Fruit fly (Drosophila melanogaster) whole organism, embryonic: Measurements from ENCODE around the gene CG6055.
A peak's percentile ranks its signal among the peaks of the same experiment; 100 is the strongest.

Experiments
- Bteb2 ChIP-seq: fragments of 200-800 bp; sonication (Bioruptor generic); optimal IDR thresholded peaks from 2 replicates; lab custom pipeline; 2016; ENCODE audit warnings: missing biosample characterization, missing genetic modification characterization
- CG11398 ChIP-seq: fragments of 200-800 bp; sonication (Bioruptor generic); optimal IDR thresholded peaks from 2 replicates; lab custom pipeline; 2016; ENCODE audit warnings: missing biosample characterization, missing genetic modification characterization
- CG11560 ChIP-seq: fragments of 200-800 bp; sonication (Bioruptor generic); IDR thresholded peaks from 3 replicates; pipeline ENCODE4 v1.3.6; 2022; ENCODE audit warnings: missing biosample characterization, missing genetic modification characterization
- CG12659 ChIP-seq: fragments of 200-800 bp; sonication (Bioruptor generic); optimal IDR thresholded peaks from 3 replicates; lab custom pipeline; 2017; ENCODE audit warnings: mild to moderate bottlenecking, missing biosample characterization, missing genetic modification reagents, missing genetic modification characterization
- CG13296 ChIP-seq: fragments of 200-800 bp; sonication (Bioruptor generic); optimal IDR thresholded peaks from 3 replicates; lab custom pipeline; 2018; ENCODE audit warnings: missing biosample characterization, mild to moderate bottlenecking, missing genetic modification characterization
- CG14441 ChIP-seq: fragments of 200-800 bp; sonication (Bioruptor generic); IDR thresholded peaks from 2 replicates; pipeline ENCODE4 v1.3.6; 2022; ENCODE audit warnings: missing biosample characterization, missing genetic modification characterization
- CG1529 ChIP-seq: fragments of 200-800 bp; sonication (Bioruptor generic); optimal IDR thresholded peaks from 3 replicates; lab custom pipeline; 2018; ENCODE audit warnings: missing biosample characterization, missing genetic modification characterization
- CG17385 ChIP-seq: fragments of 200-800 bp; sonication (Bioruptor generic); optimal IDR thresholded peaks from 3 replicates; lab custom pipeline; 2018; ENCODE audit warnings: missing biosample characterization, mild to moderate bottlenecking, missing genetic modification characterization
- CG2199 ChIP-seq: fragments of 200-800 bp; sonication (Bioruptor generic); IDR thresholded peaks from 3 replicates; pipeline ENCODE4 v1.3.6; 2022; ENCODE audit warnings: missing biosample characterization, missing genetic modification characterization
- CG31388 ChIP-seq: fragments of 200-800 bp; sonication (Bioruptor generic); optimal IDR thresholded peaks from 2 replicates; lab custom pipeline; 2016; ENCODE audit warnings: missing biosample characterization, missing genetic modification characterization
- CG32772 ChIP-seq: fragments of 200-800 bp; sonication (Bioruptor generic); IDR thresholded peaks from 2 replicates; pipeline ENCODE4 v1.3.6; 2022; ENCODE audit warnings: missing biosample characterization, missing genetic modification characterization
- CG33557 ChIP-seq: fragments of 200-800 bp; sonication (Bioruptor generic); optimal IDR thresholded peaks from 2 replicates; lab custom pipeline; 2019; ENCODE audit warnings: missing biosample characterization, mild to moderate bottlenecking, missing genetic modification characterization, moderate library complexity
- CG3407 ChIP-seq: fragments of 200-800 bp; sonication (Bioruptor generic); optimal IDR thresholded peaks from 2 replicates; lab custom pipeline; 2018; ENCODE audit warnings: missing biosample characterization, mild to moderate bottlenecking, missing genetic modification characterization
- CG34422 ChIP-seq: fragments of 200-800 bp; sonication (Bioruptor generic); IDR thresholded peaks from 3 replicates; pipeline ENCODE4 v1.3.6; 2022; ENCODE audit warnings: missing biosample characterization, missing genetic modification characterization
- CG6791 ChIP-seq: fragments of 200-800 bp; sonication (Bioruptor generic); IDR thresholded peaks from 3 replicates; pipeline ENCODE4 v1.3.6; 2022; ENCODE audit warnings: missing biosample characterization, missing genetic modification characterization; ENCODE audit not compliant: partially characterized antibody
- CG7786 ChIP-seq: fragments of 200-800 bp; sonication (Bioruptor generic); optimal IDR thresholded peaks from 2 replicates; lab custom pipeline; 2016; ENCODE audit warnings: missing biosample characterization, missing genetic modification characterization
- CG8089 ChIP-seq: fragments of 200-800 bp; sonication (Bioruptor generic); optimal IDR thresholded peaks from 3 replicates; lab custom pipeline; 2016; ENCODE audit warnings: missing biosample characterization, missing genetic modification characterization
- CG9817 ChIP-seq: fragments of 200-800 bp; sonication (Bioruptor generic); optimal IDR thresholded peaks from 2 replicates; lab custom pipeline; 2018; ENCODE audit warnings: missing biosample characterization, mild to moderate bottlenecking, missing genetic modification characterization, moderate library complexity
- D19B ChIP-seq: fragments of 200-800 bp; sonication (Bioruptor generic); optimal IDR thresholded peaks from 2 replicates; lab custom pipeline; 2017; ENCODE audit warnings: missing biosample characterization, mild to moderate bottlenecking, missing genetic modification characterization
- Dp ChIP-seq: fragments of 200-800 bp; sonication (Bioruptor generic); optimal IDR thresholded peaks from 2 replicates; lab custom pipeline; 2018; ENCODE audit warnings: missing biosample characterization, mild to moderate bottlenecking, missing genetic modification characterization, moderate library complexity
- HLHmδ ChIP-seq: fragments of 200-800 bp; sonication (Bioruptor generic); optimal IDR thresholded peaks from 2 replicates; lab custom pipeline; 2018; ENCODE audit warnings: missing biosample characterization, mild to moderate bottlenecking, missing genetic modification characterization, moderate library complexity
- Hey ChIP-seq: fragments of 200-800 bp; sonication (Bioruptor generic); optimal IDR thresholded peaks from 3 replicates; lab custom pipeline; 2018; ENCODE audit warnings: missing biosample characterization, mild to moderate bottlenecking, missing genetic modification characterization
- Jarid2 ChIP-seq: fragments of 200-800 bp; sonication (Bioruptor generic); optimal IDR thresholded peaks from 3 replicates; lab custom pipeline; 2017; ENCODE audit warnings: mild to moderate bottlenecking, missing biosample characterization, missing genetic modification reagents, missing genetic modification characterization
- NFAT ChIP-seq: fragments of 200-800 bp; sonication (Bioruptor generic); IDR thresholded peaks from 2 replicates; pipeline ENCODE4 v1.3.6; 2022; ENCODE audit warnings: missing biosample characterization, missing genetic modification characterization
- Oaz ChIP-seq: fragments of 200-800 bp; sonication (Bioruptor generic); IDR thresholded peaks from 2 replicates; pipeline ENCODE4 v1.3.6; 2022; ENCODE audit warnings: missing biosample characterization, missing genetic modification characterization
- Trl ChIP-seq, 3 experiments: fragments of >200 bp in 2 of 3; fragments of 200-800 bp in 1 of 3; sonication (Bioruptor generic) in 1 of 3; optimal IDR thresholded peaks; 2 replicates in 1 of 3; 3 replicates in 2 of 3; lab custom pipeline; 2016 to 2017; ENCODE audit warnings: missing biosample characterization in 1 of 3, missing genetic modification characterization in 1 of 3
- Xbp1 ChIP-seq: fragments of 200-800 bp; sonication (Bioruptor generic); optimal IDR thresholded peaks from 3 replicates; lab custom pipeline; 2016; ENCODE audit warnings: missing biosample characterization, mild to moderate bottlenecking, missing genetic modification characterization
- ash1 ChIP-seq: fragments of 200-800 bp; sonication (Bioruptor generic); optimal IDR thresholded peaks from 2 replicates; lab custom pipeline; 2018; ENCODE audit warnings: missing biosample characterization, mild to moderate bottlenecking, missing genetic modification characterization
- bsh ChIP-seq, 2 experiments: fragments of 200-800 bp; sonication (Bioruptor generic); optimal IDR thresholded peaks; 2 replicates each; lab custom pipeline; 2017 to 2018; ENCODE audit warnings: mild to moderate bottlenecking in 2 of 2, missing biosample characterization in 2 of 2, missing genetic modification characterization in 2 of 2, moderate library complexity in 1 of 2
- cas ChIP-seq: fragments of 200-800 bp; sonication (Bioruptor generic); IDR thresholded peaks from 2 replicates; pipeline ENCODE4 v1.3.6; 2022; ENCODE audit warnings: missing biosample characterization, missing genetic modification characterization
- caup ChIP-seq: fragments of 200-800 bp; sonication (Bioruptor generic); optimal IDR thresholded peaks from 3 replicates; lab custom pipeline; 2017; ENCODE audit warnings: missing biosample characterization, mild to moderate bottlenecking, missing genetic modification characterization, moderate library complexity; ENCODE audit not compliant: severe bottlenecking
- cg ChIP-seq: fragments of 200-800 bp; sonication (Bioruptor generic); optimal IDR thresholded peaks from 3 replicates; lab custom pipeline; 2019; ENCODE audit warnings: missing biosample characterization, mild to moderate bottlenecking, missing genetic modification characterization, moderate library complexity
- chm ChIP-seq: fragments of 200-800 bp; sonication (Bioruptor generic); IDR thresholded peaks from 2 replicates; pipeline ENCODE4 v1.3.6; 2022; ENCODE audit warnings: missing biosample characterization, missing genetic modification characterization
- dan ChIP-seq: fragments of 200-800 bp; sonication (Bioruptor generic); IDR thresholded peaks from 2 replicates; pipeline ENCODE4 v1.3.6; 2022; ENCODE audit warnings: missing biosample characterization, missing genetic modification characterization
- dysf ChIP-seq: fragments of 200-800 bp; sonication (Bioruptor generic); IDR thresholded peaks from 3 replicates; pipeline ENCODE4 v1.3.6; 2022; ENCODE audit warnings: missing biosample characterization, missing genetic modification characterization
- emc ChIP-seq: fragments of 200-800 bp; sonication (Bioruptor generic); optimal IDR thresholded peaks from 2 replicates; lab custom pipeline; 2016; ENCODE audit warnings: missing biosample characterization, missing genetic modification characterization
- exex ChIP-seq: fragments of 200-800 bp; sonication (Bioruptor generic); optimal IDR thresholded peaks from 4 replicates; lab custom pipeline; 2018; ENCODE audit warnings: missing biosample characterization, mild to moderate bottlenecking, missing genetic modification characterization, moderate library complexity
- fd64A ChIP-seq: fragments of 200-800 bp; sonication (Bioruptor generic); optimal IDR thresholded peaks from 3 replicates; lab custom pipeline; 2018; ENCODE audit warnings: missing biosample characterization, mild to moderate bottlenecking, missing genetic modification characterization
- lab ChIP-seq: fragments of 200-800 bp; sonication (Bioruptor generic); optimal IDR thresholded peaks from 3 replicates; lab custom pipeline; 2017; ENCODE audit warnings: missing biosample characterization, missing genetic modification characterization, mild to moderate bottlenecking, moderate library complexity, missing genetic modification reagents
- lbe ChIP-seq: fragments of 200-800 bp; sonication (Bioruptor generic); optimal IDR thresholded peaks from 2 replicates; lab custom pipeline; 2016; ENCODE audit warnings: missing biosample characterization, mild to moderate bottlenecking, missing genetic modification characterization
- lov ChIP-seq, 2 experiments: fragments of 200-800 bp in 1 of 2; fragments of >200 bp in 1 of 2; sonication (Bioruptor generic) in 1 of 2; IDR thresholded peaks in 1 of 2; optimal IDR thresholded peaks in 1 of 2; 2 replicates in 1 of 2; 3 replicates in 1 of 2; pipeline versions ENCODE4 v1.3.6 to Lab custom; 2017 to 2022; ENCODE audit warnings: missing biosample characterization in 1 of 2, missing genetic modification characterization in 1 of 2
- ro ChIP-seq: fragments of 200-800 bp; sonication (Bioruptor generic); IDR thresholded peaks from 2 replicates; pipeline ENCODE4 v1.3.6; 2022; ENCODE audit warnings: missing biosample characterization, missing genetic modification characterization
- scrt ChIP-seq: fragments of 200-800 bp; sonication (Bioruptor generic); optimal IDR thresholded peaks from 2 replicates; lab custom pipeline; 2018; ENCODE audit warnings: missing biosample characterization, mild to moderate bottlenecking, missing genetic modification characterization, moderate library complexity
- tin ChIP-seq: fragments of 200-800 bp; sonication (Bioruptor generic); optimal IDR thresholded peaks from 3 replicates; lab custom pipeline; 2016; ENCODE audit warnings: missing biosample characterization, missing genetic modification characterization
- toy ChIP-seq: fragments of 200-800 bp; sonication (Bioruptor generic); IDR thresholded peaks from 2 replicates; pipeline ENCODE4 v1.3.6; 2022; ENCODE audit warnings: missing biosample characterization, missing genetic modification characterization
- trem ChIP-seq: fragments of 200-800 bp; optimal IDR thresholded peaks from 3 replicates; lab custom pipeline; 2019; ENCODE audit warnings: missing biosample characterization, mild to moderate bottlenecking, missing genetic modification characterization, moderate library complexity
- usp ChIP-seq: fragments of >200 bp; optimal IDR thresholded peaks from 2 replicates; lab custom pipeline; 2017; ENCODE audit warnings: missing biosample characterization, missing genetic modification characterization

Gene CG6055

DNA sequence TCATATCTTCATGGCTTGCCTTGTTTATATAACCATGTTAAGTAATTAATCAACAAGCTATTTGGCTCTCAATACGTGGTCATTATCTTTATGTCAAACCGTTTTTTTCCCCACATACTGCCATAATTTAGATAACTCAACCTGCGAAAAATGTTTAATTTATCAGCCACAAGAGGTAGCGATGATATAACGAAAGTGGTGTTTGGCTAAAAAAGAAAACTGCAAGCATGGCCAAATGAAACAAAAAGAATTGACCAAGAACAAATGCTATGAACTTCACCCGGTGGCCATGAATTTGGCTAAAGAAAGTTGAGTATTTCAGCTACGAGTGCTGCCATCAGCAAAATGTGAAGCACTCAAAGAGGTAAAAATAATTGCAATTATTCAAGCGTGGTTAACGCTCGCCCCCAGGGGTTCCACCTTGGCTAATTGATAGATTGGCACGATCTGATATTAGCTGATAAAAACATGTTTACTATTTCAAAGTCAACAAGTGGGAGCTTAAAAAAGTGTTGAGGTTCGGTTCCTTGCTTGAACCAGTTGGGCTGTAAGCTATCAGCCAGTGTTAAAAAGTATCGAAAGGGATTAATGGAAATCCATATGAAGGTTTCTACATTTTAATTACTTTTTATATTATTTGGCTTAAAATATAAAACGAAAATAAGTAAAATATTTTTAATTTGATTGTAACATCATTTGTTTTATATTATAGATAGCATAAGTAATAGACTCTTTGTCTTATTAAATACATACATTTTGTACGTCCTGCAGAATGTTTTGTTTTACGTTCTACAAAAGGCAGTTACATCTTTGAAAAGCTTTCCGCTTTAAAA lies 29.6 kb upstream of the CG6055 start (continued):
- peak; percentile 92 for TF ChIP-seq scrt (GFP tag; lab: Kevin White, UChicago)
- peak; percentile 89 for TF ChIP-seq caup
- peak; percentile 38 for TF ChIP-seq CG7786 (GFP tag; lab: Kevin White, UChicago)
- peak; percentile 14 for TF ChIP-seq Xbp1 (GFP tag; lab: Kevin White, UChicago)
- TF ChIP-seq dysf = peak; percentile 52; the same call in 2 of the 3 replicates
- 0 out of 2 replicates have a peak, but pooled peaks have one; percentile 40 for TF ChIP-seq Oaz
- peak; percentile 54 for TF ChIP-seq CG8089 (GFP tag; lab: Kevin White, UChicago)
- TF ChIP-seq CG34422 = peak; percentile 62; the same call in 1 of the 3 replicates
- TF ChIP-seq ash1 (GFP tag; lab: Kevin White, UChicago) = peak; percentile 50
- TF ChIP-seq Trl (optimal IDR thresholded peaks at IDR 0.05; lab: Kevin White, UChicago) = no peak
- TF ChIP-seq Trl (GFP tag; optimal IDR thresholded peaks at IDR 0.05; lab: Kevin White, UChicago) = peak; percentile 78
- peak; percentile 77 for TF ChIP-seq CG3407
- TF ChIP-seq CG6791 (GFP tag; lab: Robert Waterston, UW) = no peak
- peak; percentile 23 for TF ChIP-seq CG31388 (GFP tag; lab: Kevin White, UChicago)
- TF ChIP-seq CG33557 (GFP tag; lab: Kevin White, UChicago) = peak; percentile 35
- TF ChIP-seq cas (GFP tag; lab: Robert Waterston, UW) = peak; percentile 58
- TF ChIP-seq fd64A = peak; percentile 65
- TF ChIP-seq chm (GFP tag; lab: Robert Waterston, UW) = no peak; the same call in 1 of the 2 replicates
- TF ChIP-seq trem (tag; lab: Kevin White, UChicago) = no peak
- TF ChIP-seq usp = no peak
- peak; percentile 37 for TF ChIP-seq D19B (GFP tag; lab: Kevin White, UChicago)
- TF ChIP-seq bsh (GFP tag; optimal IDR thresholded peaks at IDR 0.05; lab: Kevin White, UChicago) = peak in 1 of 2 experiments; percentile 59
- peak; percentile 77 for TF ChIP-seq Hey
- TF ChIP-seq CG11560 (tag; lab: Robert Waterston, UW) = no peak
- peak; percentile 46; the same call in 2 of the 3 replicates for TF ChIP-seq CG2199 (GFP tag; lab: Robert Waterston, UW)
- TF ChIP-seq CG12659 (GFP tag; lab: Kevin White, UChicago) = peak; percentile 87
- peak; percentile 90 for TF ChIP-seq exex (tag; lab: Kevin White, UChicago)
- TF ChIP-seq CG13296 (GFP tag; lab: Kevin White, UChicago) = peak; percentile 81
- TF ChIP-seq dan (GFP tag; lab: Robert Waterston, UW) = no peak
- TF ChIP-seq Dp (GFP tag; lab: Kevin White, UChicago) = peak; percentile 19
- peak; percentile 56 for TF ChIP-seq tin
- TF ChIP-seq NFAT (GFP tag; lab: Robert Waterston, UW) = peak; percentile 87
- peak; percentile 43 for TF ChIP-seq ro (GFP tag; lab: Robert Waterston, UW)
- TF ChIP-seq lbe (GFP tag; lab: Kevin White, UChicago) = peak; percentile 42
- peak; percentile 19 for TF ChIP-seq emc (GFP tag; lab: Kevin White, UChicago)
- TF ChIP-seq lab (GFP tag; lab: Kevin White, UChicago) = peak; percentile 91
- TF ChIP-seq cg (GFP tag; lab: Kevin White, UChicago) = no peak
- TF ChIP-seq HLHmδ = no peak
- TF ChIP-seq CG17385 (GFP tag; lab: Kevin White, UChicago) = peak; percentile 58
- peak; percentile 70 for TF ChIP-seq CG11398 (GFP tag; lab: Kevin White, UChicago)
- no peak for TF ChIP-seq lov (optimal IDR thresholded peaks at IDR 0.05; lab: Kevin White, UChicago)
- TF ChIP-seq lov (GFP tag; IDR thresholded peaks at IDR 0.05; lab: Robert Waterston, UW) = peak; percentile 61; the same call in 1 of the 3 replicates
- TF ChIP-seq Jarid2 = peak; percentile 53
- TF ChIP-seq CG1529 (GFP tag; lab: Kevin White, UChicago) = peak; percentile 46
- peak; percentile 43; the same call in 1 of the 2 replicates for TF ChIP-seq toy (GFP tag; lab: Robert Waterston, UW)
- peak; percentile 38 for TF ChIP-seq Bteb2 (GFP tag; lab: Kevin White, UChicago)
- peak; percentile 77 for TF ChIP-seq CG14441 (GFP tag; lab: Robert Waterston, UW)
- TF ChIP-seq CG9817 (tag; lab: Kevin White, UChicago) = peak; percentile 71
- TF ChIP-seq CG32772 (GFP tag; lab: Robert Waterston, UW) = 0 out of 2 replicates have a peak, but pooled peaks have one; percentile 7
